ENCODE assay signal across 1 fruit fly cellular context in the genomic region with DNA sequence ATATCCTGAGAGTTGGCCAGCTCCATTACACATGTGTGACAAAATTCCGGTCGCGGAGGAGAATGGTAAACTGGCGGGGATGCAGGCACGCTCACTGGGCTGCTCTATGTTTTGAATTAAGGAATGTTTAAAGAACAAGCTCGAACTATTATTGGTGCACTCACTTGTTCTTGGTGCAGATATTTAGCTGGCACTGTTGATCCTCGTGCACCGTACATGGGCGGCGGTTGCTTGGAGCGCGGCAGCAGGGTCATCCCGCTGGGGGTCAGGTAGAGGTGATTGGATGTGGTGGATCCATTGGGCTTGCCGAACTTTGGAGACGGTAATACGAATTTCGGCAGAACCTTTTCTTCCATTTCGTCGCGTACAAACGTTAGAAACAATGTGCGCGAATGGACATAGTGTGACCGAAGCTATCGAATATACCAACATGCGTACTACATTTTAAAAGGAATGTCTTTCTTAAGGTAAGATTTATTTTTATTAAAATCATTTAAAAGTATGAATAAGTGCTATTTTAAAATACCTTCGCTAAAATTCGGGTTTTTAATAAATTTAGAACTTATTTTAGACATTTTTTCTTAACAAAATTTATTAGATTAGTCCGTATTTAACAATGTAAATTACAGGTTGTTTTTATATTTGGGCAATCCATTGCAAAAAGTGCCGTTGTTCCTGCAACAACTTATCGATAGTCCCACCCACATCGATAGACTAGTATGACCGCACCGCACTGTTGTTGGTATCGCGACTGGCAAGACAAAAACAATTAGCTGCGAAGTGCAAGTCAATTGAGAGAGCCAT.
TF ChIP-seq lines count a peak whose summit lies in the region.

Gene Nufip, minus strand, starts transcription at position 415 of the 804 bp plus-strand sequence.
Gene Atg3, plus strand, starts transcription at position 735 of the 804 bp plus-strand sequence.

TF ChIP-seq in whole organism, embryonic, 481 proteins besides CTCF, POLR2A, EP300 and RAD21 (continued from another document and continues in another):
- TF ChIP-seq cwo (GFP tag; optimal IDR thresholded peaks at IDR 0.05; lab: Kevin White, UChicago), result no peak
- TF ChIP-seq eyg (GFP tag; optimal IDR thresholded peaks at IDR 0.05; lab: Kevin White, UChicago), result no peak
- no peak for TF ChIP-seq Ets65A (GFP tag; lab: Kevin White, UChicago)
- TF ChIP-seq Sox100B (GFP tag; optimal IDR thresholded peaks at IDR 0.05; lab: Kevin White, UChicago), result no peak
- TF ChIP-seq B-H1 (GFP tag; IDR thresholded peaks at IDR 0.05; lab: Robert Waterston, UW), result no peak
- TF ChIP-seq bigmax (GFP tag; optimal IDR thresholded peaks at IDR 0.05; lab: Kevin White, UChicago), result no peak
- peak; percentile 7 for TF ChIP-seq CG9817 (tag; optimal IDR thresholded peaks at IDR 0.05; lab: Kevin White, UChicago)
- peak; percentile 65 for TF ChIP-seq CG3995 (GFP tag; optimal IDR thresholded peaks at IDR 0.05; lab: Kevin White, UChicago)
- TF ChIP-seq sd (tag; optimal IDR thresholded peaks at IDR 0.05; lab: Kevin White, UChicago), result peak; percentile 52
- peak; percentile 69 for TF ChIP-seq CG14710 (tag; optimal IDR thresholded peaks at IDR 0.05; lab: Kevin White, UChicago)
- no peak for TF ChIP-seq CG4707 (GFP tag; optimal IDR thresholded peaks at IDR 0.05; lab: Kevin White, UChicago)
- TF ChIP-seq CG15601 (tag; optimal IDR thresholded peaks at IDR 0.05; lab: Kevin White, UChicago), result peak; percentile 29
- TF ChIP-seq CG14965 (GFP tag; optimal IDR thresholded peaks at IDR 0.05; lab: Kevin White, UChicago; ENCODE audit: borderline replicate concordance), result no peak
- TF ChIP-seq Vsx1 (GFP tag; optimal IDR thresholded peaks at IDR 0.05; lab: Kevin White, UChicago), result peak; percentile 65
- TF ChIP-seq shn (GFP tag; optimal IDR thresholded peaks at IDR 0.05; lab: Kevin White, UChicago), result no peak
- TF ChIP-seq MBD-R2 (GFP tag; IDR thresholded peaks at IDR 0.05; lab: Robert Waterston, UW), result peak; percentile 54
- no peak for TF ChIP-seq Eip74EF (GFP tag; optimal IDR thresholded peaks at IDR 0.05; lab: Kevin White, UChicago)
- TF ChIP-seq CG34422 (GFP tag; IDR thresholded peaks at IDR 0.05; lab: Robert Waterston, UW), result 0 out of 3 replicates have a peak, but pooled peaks have one; percentile 12
- TF ChIP-seq CG34224 (GFP tag; IDR thresholded peaks at IDR 0.05; lab: Robert Waterston, UW; ENCODE audit: partially characterized antibody), result peak; percentile 67; the same call in 2 of the 3 replicates
- no peak for TF ChIP-seq Taf1 (GFP tag; IDR thresholded peaks at IDR 0.05; lab: Robert Waterston, UW)
- TF ChIP-seq CG8359 (GFP tag; optimal IDR thresholded peaks at IDR 0.05; lab: Kevin White, UChicago; ENCODE audit: borderline replicate concordance), result no peak
- TF ChIP-seq bbx (GFP tag; IDR thresholded peaks at IDR 0.05; lab: Robert Waterston, UW; ENCODE audit: partially characterized antibody), result peak; percentile 81; the same call in 1 of the 2 replicates
- TF ChIP-seq CG31441 (GFP tag; IDR thresholded peaks at IDR 0.05; lab: Robert Waterston, UW), result peak; percentile 51
- TF ChIP-seq insv (GFP tag; optimal IDR thresholded peaks at IDR 0.05; lab: Kevin White, UChicago), result no peak
- peak; percentile 74 for TF ChIP-seq sna (GFP tag; IDR thresholded peaks at IDR 0.05; lab: Robert Waterston, UW; ENCODE audit: partially characterized antibody)
- TF ChIP-seq pum (GFP tag; optimal IDR thresholded peaks at IDR 0.05; lab: Kevin White, UChicago), result no peak
- peak; percentile 54 for TF ChIP-seq CG9727 (GFP tag; optimal IDR thresholded peaks at IDR 0.05; lab: Kevin White, UChicago)
- TF ChIP-seq BEAF-32 (GFP tag; optimal IDR thresholded peaks at IDR 0.05; lab: Kevin White, UChicago), result peak; percentile 88
- no peak for TF ChIP-seq CG4360 (GFP tag; IDR thresholded peaks at IDR 0.05; lab: Robert Waterston, UW)
- no peak for TF ChIP-seq CG4404 (GFP tag; IDR thresholded peaks at IDR 0.05; lab: Robert Waterston, UW)
- no peak for TF ChIP-seq CG2889 (GFP tag; IDR thresholded peaks at IDR 0.05; lab: Robert Waterston, UW)
- peak; percentile 66 for TF ChIP-seq CG11504 (tag; optimal IDR thresholded peaks at IDR 0.05; lab: Kevin White, UChicago)
- TF ChIP-seq CG10543 (GFP tag; optimal IDR thresholded peaks at IDR 0.05; lab: Kevin White, UChicago), result peak; percentile 18
- TF ChIP-seq ewg (GFP tag; optimal IDR thresholded peaks at IDR 0.05; lab: Kevin White, UChicago), result peak; percentile 34
- TF ChIP-seq CG15479 (GFP tag; optimal IDR thresholded peaks at IDR 0.05; lab: Kevin White, UChicago), result peak; percentile 30
- TF ChIP-seq CG10267 (tag; optimal IDR thresholded peaks at IDR 0.05; lab: Kevin White, UChicago), result peak; percentile 55
- TF ChIP-seq CG8290 (GFP tag; optimal IDR thresholded peaks at IDR 0.05; lab: Kevin White, UChicago), result no peak
- peak in 1 of 2 experiments; percentile 26 for TF ChIP-seq CG8290 (tag; optimal IDR thresholded peaks at IDR 0.05; lab: Kevin White, UChicago)
- TF ChIP-seq CG8388 (GFP tag; optimal IDR thresholded peaks at IDR 0.05; lab: Kevin White, UChicago), result peak; percentile 99
- peak; percentile 74; the same call in 2 of the 3 replicates for TF ChIP-seq knrl (GFP tag; IDR thresholded peaks at IDR 0.05; lab: Robert Waterston, UW; ENCODE audit: partially characterized antibody)
- TF ChIP-seq Hr51 (GFP tag; optimal IDR thresholded peaks at IDR 0.05; lab: Kevin White, UChicago), result peak in 1 of 2 experiments; percentile 42
- TF ChIP-seq YL-1 (GFP tag; optimal IDR thresholded peaks at IDR 0.05; lab: Kevin White, UChicago), result peak; percentile 57
- TF ChIP-seq exex (tag; optimal IDR thresholded peaks at IDR 0.05; lab: Kevin White, UChicago), result peak; percentile 22
- TF ChIP-seq CG7745 (tag; optimal IDR thresholded peaks at IDR 0.05; lab: Kevin White, UChicago), result no peak
- peak in 1 of 2 experiments; percentile 4 for TF ChIP-seq crp (GFP tag; optimal IDR thresholded peaks at IDR 0.05; lab: Kevin White, UChicago)
- no peak for TF ChIP-seq grn (GFP tag; optimal IDR thresholded peaks at IDR 0.05; lab: Kevin White, UChicago)
- peak; percentile 47 for TF ChIP-seq CG2129 (GFP tag; IDR thresholded peaks at IDR 0.05; lab: Robert Waterston, UW; ENCODE audit: partially characterized antibody)
- TF ChIP-seq croc (GFP tag; conservative IDR thresholded peaks at IDR 0.05; lab: Robert Waterston, UW), result no peak
- TF ChIP-seq ase (GFP tag; IDR thresholded peaks at IDR 0.05; lab: Robert Waterston, UW), result no peak
- peak; percentile 80 for TF ChIP-seq unc-4 (GFP tag; IDR thresholded peaks at IDR 0.05; lab: Robert Waterston, UW; ENCODE audit: partially characterized antibody)
- TF ChIP-seq CG7271 (tag; optimal IDR thresholded peaks at IDR 0.05; lab: Kevin White, UChicago), result no peak
- TF ChIP-seq CG15269 (tag; optimal IDR thresholded peaks at IDR 0.05; lab: Kevin White, UChicago), result peak; percentile 32
- TF ChIP-seq CG1233 (GFP tag; optimal IDR thresholded peaks at IDR 0.05; lab: Kevin White, UChicago), result peak; percentile 14
- TF ChIP-seq nerfin-1 (tag; optimal IDR thresholded peaks at IDR 0.05; lab: Kevin White, UChicago), result peak; percentile 16
- TF ChIP-seq Dref (GFP tag; IDR thresholded peaks at IDR 0.05; lab: Robert Waterston, UW), result peak; percentile 80
- TF ChIP-seq CG3847 (GFP tag; IDR thresholded peaks at IDR 0.05; lab: Robert Waterston, UW), result peak; percentile 45; the same call in 1 of the 2 replicates
- peak; percentile 38 for TF ChIP-seq dmrt11E (tag; optimal IDR thresholded peaks at IDR 0.05; lab: Kevin White, UChicago)
- TF ChIP-seq CG13296 (GFP tag; optimal IDR thresholded peaks at IDR 0.05; lab: Kevin White, UChicago), result peak; percentile 28
- TF ChIP-seq ab (GFP tag; optimal IDR thresholded peaks at IDR 0.05; lab: Kevin White, UChicago), result no peak
- TF ChIP-seq lov (optimal IDR thresholded peaks at IDR 0.05; lab: Kevin White, UChicago), result no peak
- TF ChIP-seq lov (GFP tag; IDR thresholded peaks at IDR 0.05; lab: Robert Waterston, UW), result no peak
- TF ChIP-seq E2f2 (GFP tag; IDR thresholded peaks at IDR 0.05; lab: Robert Waterston, UW), result peak; percentile 53; the same call in 1 of the 2 replicates
- TF ChIP-seq CG9609 (GFP tag; optimal IDR thresholded peaks at IDR 0.05; lab: Kevin White, UChicago), result no peak
- no peak for TF ChIP-seq Mrtf (GFP tag; IDR thresholded peaks at IDR 0.05; lab: Robert Waterston, UW)
- peak; percentile 53 for TF ChIP-seq CG2120 (GFP tag; optimal IDR thresholded peaks at IDR 0.05; lab: Kevin White, UChicago)
- TF ChIP-seq Dek (tag; optimal IDR thresholded peaks at IDR 0.05; lab: Kevin White, UChicago), result peak; percentile 13
- peak; percentile 43 for TF ChIP-seq Max (GFP tag; optimal IDR thresholded peaks at IDR 0.05; lab: Kevin White, UChicago)
- TF ChIP-seq CG6791 (GFP tag; IDR thresholded peaks at IDR 0.05; lab: Robert Waterston, UW; ENCODE audit: partially characterized antibody), result peak; percentile 77
- TF ChIP-seq kah (GFP tag; optimal IDR thresholded peaks at IDR 0.05; lab: Kevin White, UChicago), result peak; percentile 51
- peak; percentile 39 for TF ChIP-seq PHDP (tag; optimal IDR thresholded peaks at IDR 0.05; lab: Kevin White, UChicago)
- TF ChIP-seq gce (GFP tag; IDR thresholded peaks at IDR 0.05; lab: Robert Waterston, UW), result no peak
- no peak for TF ChIP-seq dan (GFP tag; IDR thresholded peaks at IDR 0.05; lab: Robert Waterston, UW)
- peak; percentile 64; the same call in 2 of the 3 replicates for TF ChIP-seq CG17361 (GFP tag; IDR thresholded peaks at IDR 0.05; lab: Robert Waterston, UW)
- no peak for TF ChIP-seq TFAM (GFP tag; optimal IDR thresholded peaks at IDR 0.05; lab: Kevin White, UChicago)
- peak; percentile 75 for TF ChIP-seq hbn (GFP tag; IDR thresholded peaks at IDR 0.05; lab: Robert Waterston, UW; ENCODE audit: partially characterized antibody)
- TF ChIP-seq otp (GFP tag; IDR thresholded peaks at IDR 0.05; lab: Robert Waterston, UW), result no peak
- TF ChIP-seq HLH54F (GFP tag; optimal IDR thresholded peaks at IDR 0.05; lab: Kevin White, UChicago), result peak; percentile 48
- TF ChIP-seq Meics (GFP tag; optimal IDR thresholded peaks at IDR 0.05; lab: Kevin White, UChicago), result peak; percentile 37
- TF ChIP-seq fd96Cb (tag; optimal IDR thresholded peaks at IDR 0.05; lab: Kevin White, UChicago), result no peak
- TF ChIP-seq D (optimal IDR thresholded peaks at IDR 0.05; lab: Kevin White, UChicago), result peak; percentile 3
- no peak for TF ChIP-seq D (GFP tag; optimal IDR thresholded peaks at IDR 0.05; lab: Kevin White, UChicago)
- no peak for TF ChIP-seq Asciz (GFP tag; optimal IDR thresholded peaks at IDR 0.05; lab: Kevin White, UChicago)
- no peak for TF ChIP-seq CG3838 (GFP tag; optimal IDR thresholded peaks at IDR 0.05; lab: Kevin White, UChicago)
- peak; percentile 73; the same call in 2 of the 3 replicates for TF ChIP-seq HLH4C (GFP tag; IDR thresholded peaks at IDR 0.05; lab: Robert Waterston, UW; ENCODE audit: partially characterized antibody)
- no peak for TF ChIP-seq org-1 (GFP tag; optimal IDR thresholded peaks at IDR 0.05; lab: Kevin White, UChicago)
- TF ChIP-seq Chrac-16 (GFP tag; optimal IDR thresholded peaks at IDR 0.05; lab: Kevin White, UChicago), result peak; percentile 37
- TF ChIP-seq CG30403 (GFP tag; optimal IDR thresholded peaks at IDR 0.05; lab: Kevin White, UChicago), result peak; percentile 46
- peak; percentile 73 for TF ChIP-seq nmo (GFP tag; optimal IDR thresholded peaks at IDR 0.05; lab: Kevin White, UChicago)
- peak; percentile 34 for TF ChIP-seq Lhr (GFP tag; optimal IDR thresholded peaks at IDR 0.05; lab: Kevin White, UChicago)
- TF ChIP-seq CG5180 (GFP tag; optimal IDR thresholded peaks at IDR 0.05; lab: Kevin White, UChicago), result no peak
- peak; percentile 75 for TF ChIP-seq inv (GFP tag; IDR thresholded peaks at IDR 0.05; lab: Robert Waterston, UW; ENCODE audit: partially characterized antibody)
- TF ChIP-seq CG30020 (tag; optimal IDR thresholded peaks at IDR 0.05; lab: Kevin White, UChicago), result peak; percentile 69
- no peak for TF ChIP-seq onecut (GFP tag; IDR thresholded peaks at IDR 0.05; lab: Robert Waterston, UW)
- TF ChIP-seq Opbp (GFP tag; IDR thresholded peaks at IDR 0.05; lab: Robert Waterston, UW; ENCODE audit: partially characterized antibody), result peak; percentile 83; the same call in 2 of the 3 replicates
- peak; percentile 60; the same call in 2 of the 3 replicates for TF ChIP-seq CG14860 (GFP tag; IDR thresholded peaks at IDR 0.05; lab: Robert Waterston, UW; ENCODE audit: partially characterized antibody)
- no peak for TF ChIP-seq rib (GFP tag; IDR thresholded peaks at IDR 0.05; lab: Robert Waterston, UW)
- no peak for TF ChIP-seq luna (GFP tag; optimal IDR thresholded peaks at IDR 0.05; lab: Kevin White, UChicago)
- TF ChIP-seq Aef1 (GFP tag; IDR thresholded peaks at IDR 0.05; lab: Robert Waterston, UW), result peak; percentile 49; the same call in 2 of the 3 replicates
- peak; percentile 79 for TF ChIP-seq Bgb (GFP tag; IDR thresholded peaks at IDR 0.05; lab: Robert Waterston, UW; ENCODE audit: partially characterized antibody)
- TF ChIP-seq CG1602 (GFP tag; optimal IDR thresholded peaks at IDR 0.05; lab: Kevin White, UChicago), result peak; percentile 25
- no peak for TF ChIP-seq Nf-YA (GFP tag; IDR thresholded peaks at IDR 0.05; lab: Robert Waterston, UW)
- no peak for TF ChIP-seq mam (GFP tag; optimal IDR thresholded peaks at IDR 0.05; lab: Kevin White, UChicago)
- TF ChIP-seq fd64A (GFP tag; optimal IDR thresholded peaks at IDR 0.05; lab: Kevin White, UChicago), result no peak
- peak; percentile 1 for TF ChIP-seq CG12155 (GFP tag; optimal IDR thresholded peaks at IDR 0.05; lab: Kevin White, UChicago)
- TF ChIP-seq CG17568 (GFP tag; optimal IDR thresholded peaks at IDR 0.05; lab: Kevin White, UChicago), result no peak
- peak; percentile 83 for TF ChIP-seq stwl (tag; optimal IDR thresholded peaks at IDR 0.05; lab: Kevin White, UChicago)
- peak; percentile 42 for TF ChIP-seq trem (tag; optimal IDR thresholded peaks at IDR 0.05; lab: Kevin White, UChicago)
- no peak for TF ChIP-seq CG9876 (GFP tag; optimal IDR thresholded peaks at IDR 0.05; lab: Kevin White, UChicago)
- peak; percentile 74 for TF ChIP-seq zen (tag; optimal IDR thresholded peaks at IDR 0.05; lab: Kevin White, UChicago)
- no peak for TF ChIP-seq gcm (GFP tag; optimal IDR thresholded peaks at IDR 0.05; lab: Kevin White, UChicago)
- peak; percentile 58 for TF ChIP-seq grau (tag; optimal IDR thresholded peaks at IDR 0.05; lab: Kevin White, UChicago)
- TF ChIP-seq CG17186 (GFP tag; optimal IDR thresholded peaks at IDR 0.05; lab: Kevin White, UChicago), result no peak
- TF ChIP-seq ato (GFP tag; IDR thresholded peaks at IDR 0.05; lab: Robert Waterston, UW; ENCODE audit: partially characterized antibody), result peak; percentile 44
- TF ChIP-seq zen2 (GFP tag; IDR thresholded peaks at IDR 0.05; lab: Robert Waterston, UW; ENCODE audit: partially characterized antibody), result peak; percentile 57; the same call in 2 of the 3 replicates
- TF ChIP-seq hb (GFP tag; IDR thresholded peaks at IDR 0.05; lab: Robert Waterston, UW; ENCODE audit: partially characterized antibody), result peak; percentile 57; the same call in 2 of the 3 replicates
- peak; percentile 10 for TF ChIP-seq CG33213 (GFP tag; optimal IDR thresholded peaks at IDR 0.05; lab: Kevin White, UChicago)
- TF ChIP-seq CG13775 (GFP tag; optimal IDR thresholded peaks at IDR 0.05; lab: Kevin White, UChicago), result peak; percentile 37
